Fruit fly (Drosophila melanogaster) whole organism, embryonic: ENCODE measurements around the gene RabGGTa.
A peak's percentile ranks its signal among the peaks of the same experiment; 100 is the strongest.

Experiments
- ATbp ChIP-seq: fragments of 200-800 bp; sonication (Bioruptor generic); optimal IDR thresholded peaks from 2 replicates; lab custom pipeline; 2017; ENCODE audit warnings: missing biosample characterization, mild to moderate bottlenecking, missing genetic modification characterization, missing genetic modification reagents
- B-H2 ChIP-seq: fragments of 200-800 bp; sonication (Bioruptor generic); optimal IDR thresholded peaks from 2 replicates; lab custom pipeline; 2018; ENCODE audit warnings: missing biosample characterization, mild to moderate bottlenecking, missing genetic modification characterization
- C15 ChIP-seq: fragments of 200-800 bp; sonication (Bioruptor generic); IDR thresholded peaks from 3 replicates; pipeline ENCODE4 v1.3.6; 2022; ENCODE audit warnings: missing biosample characterization, missing genetic modification characterization
- CG10209 ChIP-seq: fragments of 200-800 bp; sonication (Bioruptor generic); optimal IDR thresholded peaks from 3 replicates; lab custom pipeline; 2017; ENCODE audit warnings: missing biosample characterization, mild to moderate bottlenecking, missing genetic modification characterization, missing genetic modification reagents
- CG10543 ChIP-seq: fragments of 200-800 bp; sonication (Bioruptor generic); optimal IDR thresholded peaks from 3 replicates; lab custom pipeline; 2017; ENCODE audit warnings: missing biosample characterization, mild to moderate bottlenecking, missing genetic modification characterization, moderate library complexity
- CG11456 ChIP-seq: fragments of 200-800 bp; sonication (Bioruptor generic); IDR thresholded peaks from 3 replicates; pipeline ENCODE4 v1.3.6; 2022; ENCODE audit warnings: missing biosample characterization, missing genetic modification characterization
- CG12155 ChIP-seq: fragments of 200-800 bp; sonication (Bioruptor generic); optimal IDR thresholded peaks from 3 replicates; lab custom pipeline; 2016; ENCODE audit warnings: missing biosample characterization, missing genetic modification characterization
- CG1233 ChIP-seq: fragments of 200-800 bp; sonication (Bioruptor generic); optimal IDR thresholded peaks from 4 replicates; lab custom pipeline; 2018; ENCODE audit warnings: missing biosample characterization, mild to moderate bottlenecking, missing genetic modification characterization
- CG12391 ChIP-seq: fragments of 200-800 bp; sonication (Bioruptor generic); optimal IDR thresholded peaks from 3 replicates; lab custom pipeline; 2018; ENCODE audit warnings: missing biosample characterization, mild to moderate bottlenecking, missing genetic modification characterization, moderate library complexity
- CG13287 ChIP-seq: fragments of 200-800 bp; sonication (Bioruptor generic); IDR thresholded peaks from 2 replicates; pipeline ENCODE4 v1.3.6; 2022; ENCODE audit warnings: missing biosample characterization, missing genetic modification characterization; ENCODE audit not compliant: partially characterized antibody
- CG14710 ChIP-seq: fragments of 200-800 bp; sonication (Bioruptor generic); optimal IDR thresholded peaks from 3 replicates; lab custom pipeline; 2019; ENCODE audit warnings: missing biosample characterization, mild to moderate bottlenecking, missing genetic modification characterization, moderate library complexity
- CG18011 ChIP-seq: fragments of 200-800 bp; sonication (Bioruptor generic); optimal IDR thresholded peaks from 2 replicates; lab custom pipeline; 2017; ENCODE audit warnings: missing biosample characterization, missing genetic modification characterization, mild to moderate bottlenecking, moderate library complexity, missing genotype
- CG18599 ChIP-seq: fragments of 200-800 bp; sonication (Bioruptor generic); optimal IDR thresholded peaks from 3 replicates; lab custom pipeline; 2017; ENCODE audit warnings: missing biosample characterization, missing genetic modification characterization, mild to moderate bottlenecking, moderate library complexity, missing genetic modification reagents
- CG2116 ChIP-seq: fragments of 200-800 bp; sonication (Bioruptor generic); optimal IDR thresholded peaks from 3 replicates; lab custom pipeline; 2018; ENCODE audit warnings: missing biosample characterization, mild to moderate bottlenecking, missing genetic modification characterization
- CG2712 ChIP-seq: fragments of 200-800 bp; optimal IDR thresholded peaks from 3 replicates; lab custom pipeline; 2019; ENCODE audit warnings: missing biosample characterization, mild to moderate bottlenecking, missing genetic modification characterization, moderate library complexity
- CG2889 ChIP-seq: fragments of 200-800 bp; sonication (Bioruptor generic); IDR thresholded peaks from 3 replicates; pipeline ENCODE4 v1.3.6; 2022; ENCODE audit warnings: missing biosample characterization, missing genetic modification characterization
- CG31388 ChIP-seq: fragments of 200-800 bp; sonication (Bioruptor generic); optimal IDR thresholded peaks from 2 replicates; lab custom pipeline; 2016; ENCODE audit warnings: missing biosample characterization, missing genetic modification characterization
- CG31441 ChIP-seq: fragments of 200-800 bp; sonication (Bioruptor generic); IDR thresholded peaks from 2 replicates; pipeline ENCODE4 v1.3.6; 2022; ENCODE audit warnings: missing biosample characterization, missing genetic modification characterization
- CG34376 ChIP-seq: fragments of 200-800 bp; sonication (Bioruptor generic); optimal IDR thresholded peaks from 2 replicates; lab custom pipeline; 2018; ENCODE audit warnings: missing biosample characterization, mild to moderate bottlenecking, missing genetic modification characterization
- CG6254 ChIP-seq: fragments of 200-800 bp; sonication (Bioruptor generic); optimal IDR thresholded peaks from 3 replicates; lab custom pipeline; 2017; ENCODE audit warnings: mild to moderate bottlenecking, missing biosample characterization, missing genetic modification reagents, missing genetic modification characterization
- CG6854 ChIP-seq: fragments of 200-800 bp; sonication (Bioruptor generic); optimal IDR thresholded peaks from 3 replicates; lab custom pipeline; 2017; ENCODE audit warnings: missing biosample characterization, mild to moderate bottlenecking, missing genetic modification characterization
- CG7987 ChIP-seq: fragments of 200-800 bp; sonication (Bioruptor generic); optimal IDR thresholded peaks from 2 replicates; lab custom pipeline; 2018; ENCODE audit warnings: missing biosample characterization, mild to moderate bottlenecking, missing genetic modification characterization, moderate library complexity
- CG8388 ChIP-seq: fragments of 200-800 bp; sonication (Bioruptor generic); optimal IDR thresholded peaks from 2 replicates; lab custom pipeline; 2019; ENCODE audit warnings: missing biosample characterization, mild to moderate bottlenecking, missing genetic modification characterization, moderate library complexity
- CkIIα-i1 ChIP-seq: fragments of 200-800 bp; sonication (Bioruptor generic); IDR thresholded peaks from 2 replicates; pipeline ENCODE4 v1.3.6; 2022; ENCODE audit warnings: missing biosample characterization, missing genetic modification characterization
- Dad ChIP-seq: fragments of 200-800 bp; sonication (Bioruptor generic); optimal IDR thresholded peaks from 3 replicates; lab custom pipeline; 2016; ENCODE audit warnings: missing biosample characterization, missing genetic modification characterization
- Hey ChIP-seq: fragments of 200-800 bp; sonication (Bioruptor generic); optimal IDR thresholded peaks from 3 replicates; lab custom pipeline; 2018; ENCODE audit warnings: missing biosample characterization, mild to moderate bottlenecking, missing genetic modification characterization
- Hr51 ChIP-seq, 2 experiments: fragments of 200-800 bp; sonication (Bioruptor generic); optimal IDR thresholded peaks; 2 replicates in 1 of 2; 3 replicates in 1 of 2; lab custom pipeline; 2016 to 2018; ENCODE audit warnings: missing biosample characterization in 2 of 2, missing genetic modification characterization in 2 of 2, mild to moderate bottlenecking in 1 of 2, moderate library complexity in 1 of 2
- Max ChIP-seq: fragments of 200-800 bp; sonication (Bioruptor generic); optimal IDR thresholded peaks from 2 replicates; lab custom pipeline; 2016; ENCODE audit warnings: missing biosample characterization, mild to moderate bottlenecking, missing genetic modification characterization
- Optix ChIP-seq: fragments of 200-800 bp; sonication (Bioruptor generic); IDR thresholded peaks from 3 replicates; pipeline ENCODE4 v1.3.6; 2022; ENCODE audit warnings: missing biosample characterization, missing genetic modification characterization
- Taf1 ChIP-seq: fragments of 200-800 bp; sonication (Bioruptor generic); IDR thresholded peaks from 2 replicates; pipeline ENCODE4 v1.3.6; 2022; ENCODE audit warnings: missing biosample characterization, missing genetic modification characterization
- bigmax ChIP-seq: fragments of 200-800 bp; sonication (Bioruptor generic); optimal IDR thresholded peaks from 2 replicates; lab custom pipeline; 2018; ENCODE audit warnings: missing biosample characterization, mild to moderate bottlenecking, missing genetic modification characterization
- bsh ChIP-seq, 2 experiments: fragments of 200-800 bp; sonication (Bioruptor generic); optimal IDR thresholded peaks; 2 replicates each; lab custom pipeline; 2017 to 2018; ENCODE audit warnings: mild to moderate bottlenecking in 2 of 2, missing biosample characterization in 2 of 2, missing genetic modification characterization in 2 of 2, moderate library complexity in 1 of 2
- chif ChIP-seq, 2 experiments: fragments of 200-800 bp; sonication (Bioruptor generic); optimal IDR thresholded peaks; 3 replicates each; lab custom pipeline; 2016; ENCODE audit warnings: missing biosample characterization in 2 of 2, missing genetic modification characterization in 2 of 2
- emc ChIP-seq: fragments of 200-800 bp; sonication (Bioruptor generic); optimal IDR thresholded peaks from 2 replicates; lab custom pipeline; 2016; ENCODE audit warnings: missing biosample characterization, missing genetic modification characterization
- hbn ChIP-seq: fragments of 200-800 bp; sonication (Bioruptor generic); IDR thresholded peaks from 2 replicates; pipeline ENCODE4 v1.3.6; 2022; ENCODE audit warnings: missing biosample characterization, missing genetic modification characterization; ENCODE audit not compliant: partially characterized antibody
- hkb ChIP-seq, 2 experiments: fragments of 200-800 bp in 1 of 2; fragments of >200 bp in 1 of 2; sonication (Bioruptor generic) in 1 of 2; IDR thresholded peaks in 1 of 2; optimal IDR thresholded peaks in 1 of 2; 2 replicates each; pipeline versions ENCODE4 v1.3.6 to Lab custom; 2017 to 2022; ENCODE audit warnings: missing biosample characterization in 1 of 2, missing genetic modification characterization in 1 of 2
- hth ChIP-seq: fragments of >200 bp; optimal IDR thresholded peaks from 2 replicates; lab custom pipeline; 2017; ENCODE audit warnings: inconsistent platforms
- jing ChIP-seq: fragments of 200-800 bp; sonication (Bioruptor generic); optimal IDR thresholded peaks from 2 replicates; lab custom pipeline; 2018; ENCODE audit warnings: missing biosample characterization, mild to moderate bottlenecking, missing genetic modification characterization
- nerfin-1 ChIP-seq: fragments of 200-800 bp; sonication (Bioruptor generic); optimal IDR thresholded peaks from 3 replicates; lab custom pipeline; 2019; ENCODE audit warnings: missing biosample characterization, mild to moderate bottlenecking, missing genetic modification characterization, moderate library complexity
- nom ChIP-seq: fragments of 200-800 bp; sonication (Bioruptor generic); optimal IDR thresholded peaks from 2 replicates; lab custom pipeline; 2017; ENCODE audit warnings: missing biosample characterization, missing genetic modification characterization, mild to moderate bottlenecking, moderate library complexity, missing genetic modification reagents
- org-1 ChIP-seq: fragments of 200-800 bp; sonication (Bioruptor generic); optimal IDR thresholded peaks from 2 replicates; lab custom pipeline; 2017; ENCODE audit warnings: missing biosample characterization, missing genetic modification characterization
- phol ChIP-seq: fragments of 200-800 bp; sonication (Bioruptor generic); optimal IDR thresholded peaks from 3 replicates; lab custom pipeline; 2018; ENCODE audit warnings: missing biosample characterization, mild to moderate bottlenecking, missing genetic modification characterization, moderate library complexity
- prd ChIP-seq, 3 experiments: fragments of >200 bp in 2 of 3; fragments of 200-800 bp in 1 of 3; sonication (Bioruptor generic) in 1 of 3; optimal IDR thresholded peaks in 2 of 3; IDR thresholded peaks in 1 of 3; 2 replicates in 2 of 3; 3 replicates in 1 of 3; pipeline versions ENCODE4 v1.3.6 to Lab custom; 2017 to 2022; ENCODE audit warnings: missing biosample characterization in 1 of 3, missing genetic modification characterization in 1 of 3
- slp2 ChIP-seq: fragments of 200-800 bp; sonication (Bioruptor generic); optimal IDR thresholded peaks from 2 replicates; lab custom pipeline; 2016; ENCODE audit warnings: missing biosample characterization, missing genetic modification characterization
- sr ChIP-seq: fragments of 200-800 bp; sonication (Bioruptor generic); IDR thresholded peaks from 3 replicates; pipeline ENCODE4 v1.3.6; 2022; ENCODE audit warnings: missing biosample characterization, missing genetic modification characterization
- stwl ChIP-seq: fragments of 200-800 bp; sonication (Bioruptor generic); optimal IDR thresholded peaks from 3 replicates; lab custom pipeline; 2018; ENCODE audit warnings: missing biosample characterization, mild to moderate bottlenecking, missing genetic modification characterization, moderate library complexity
- twi ChIP-seq: fragments of 200-800 bp; optimal IDR thresholded peaks from 2 replicates; lab custom pipeline; 2019; ENCODE audit warnings: missing biosample characterization, mild to moderate bottlenecking, missing genetic modification characterization, moderate library complexity

The RabGGTa gene

DNA sequence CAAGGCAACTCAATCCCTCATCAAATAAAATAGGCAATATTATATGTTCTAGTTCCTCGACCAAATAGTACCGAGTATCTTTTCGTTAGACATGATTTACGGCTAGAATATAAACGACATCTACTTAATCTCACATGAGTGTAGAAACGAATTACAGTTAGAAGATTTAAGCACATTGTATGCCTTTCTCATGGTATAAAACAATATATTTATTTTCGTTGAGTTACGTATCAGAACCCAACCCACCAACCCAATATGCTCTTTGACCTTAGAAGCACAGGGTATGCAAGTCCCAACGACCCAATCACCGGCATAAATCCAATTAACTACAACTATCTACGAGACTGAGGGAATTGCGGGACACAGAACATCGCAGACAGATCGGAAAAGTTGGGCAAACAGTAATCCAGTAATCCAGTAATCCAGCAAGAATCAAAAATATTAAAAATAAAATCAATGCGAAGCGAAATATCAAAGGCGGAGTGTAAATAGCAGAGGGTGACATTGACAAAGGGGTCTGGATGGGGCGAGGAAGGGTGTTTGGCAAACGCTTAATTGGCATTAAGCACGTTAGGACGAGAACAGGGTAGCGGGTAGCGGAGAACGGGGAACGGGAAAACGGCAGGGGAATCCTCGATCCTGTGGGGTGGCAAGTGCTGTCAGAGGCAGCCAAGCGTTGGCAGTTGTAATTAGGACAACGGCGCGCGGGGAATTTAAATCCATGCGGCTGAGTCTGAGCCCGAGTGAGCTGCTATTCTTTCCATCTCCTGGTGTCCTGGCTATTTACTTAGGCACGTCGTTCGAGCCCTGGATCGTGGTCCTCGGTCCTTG lies 5.4 kb upstream of the RabGGTa start:
- TF ChIP-seq CG31441 (GFP tag; lab: Robert Waterston, UW) (peak; percentile 12; the same call in 1 of the 2 replicates), nerfin-1 (tag; lab: Kevin White, UChicago) (peak; percentile 62), CG2889 (GFP tag; lab: Robert Waterston, UW) (no peak), Hey (peak; percentile 86), CG6254 (GFP tag; lab: Kevin White, UChicago) (no peak), stwl (tag; lab: Kevin White, UChicago) (no peak), CG8388 (GFP tag; lab: Kevin White, UChicago) (no peak), Dad (GFP tag; lab: Kevin White, UChicago) (no peak), hbn (GFP tag; lab: Robert Waterston, UW) (no peak), CG12391 (tag; lab: Kevin White, UChicago) (peak; percentile 31), slp2 (GFP tag; lab: Kevin White, UChicago) (no peak), CG10209 (GFP tag; lab: Kevin White, UChicago) (no peak), prd (optimal IDR thresholded peaks at IDR 0.05; lab: Kevin White, UChicago) (no peak), prd (GFP tag; IDR thresholded peaks at IDR 0.05; lab: Robert Waterston, UW) (no peak), CG1233 (no peak), CG34376 (no peak), CG2116 (GFP tag; lab: Kevin White, UChicago) (no peak), emc (no peak), CG11456 (GFP tag; lab: Robert Waterston, UW) (no peak), CG14710 (tag; lab: Kevin White, UChicago) (peak; percentile 20), CG18599 (GFP tag; lab: Kevin White, UChicago) (peak; percentile 31), chif (GFP tag; optimal IDR thresholded peaks at IDR 0.05; lab: Kevin White, UChicago) (no peak), hth (lab: Kevin White, UChicago) (no peak), CG18011 (no peak), C15 (GFP tag; lab: Robert Waterston, UW) (no peak), sr (GFP tag; lab: Robert Waterston, UW) (no peak), Taf1 (GFP tag; lab: Robert Waterston, UW) (no peak), bsh (GFP tag; optimal IDR thresholded peaks at IDR 0.05; lab: Kevin White, UChicago) (peak in 1 of 2 experiments; percentile 35), CG2712 (tag; lab: Kevin White, UChicago) (peak; percentile 32), Max (no peak), CG6854 (GFP tag; lab: Kevin White, UChicago) (no peak), Optix (GFP tag; lab: Robert Waterston, UW) (no peak), CG13287 (GFP tag; lab: Robert Waterston, UW) (no peak), jing (GFP tag; lab: Kevin White, UChicago) (no peak), twi (tag; lab: Kevin White, UChicago) (no peak), CG7987 (GFP tag; lab: Kevin White, UChicago) (no peak), phol (tag; lab: Kevin White, UChicago) (peak; percentile 8), CG10543 (peak; percentile 42), CG31388 (no peak), nom (GFP tag; lab: Kevin White, UChicago) (no peak), CkIIα-i1 (no peak), hkb (optimal IDR thresholded peaks at IDR 0.05; lab: Kevin White, UChicago) (no peak), hkb (GFP tag; IDR thresholded peaks at IDR 0.05; lab: Robert Waterston, UW) (no peak), ATbp (GFP tag; lab: Kevin White, UChicago) (no peak), org-1 (GFP tag; lab: Kevin White, UChicago) (no peak), B-H2 (GFP tag; lab: Kevin White, UChicago) (no peak), Hr51 (GFP tag; optimal IDR thresholded peaks at IDR 0.05; lab: Kevin White, UChicago) (peak in 1 of 2 experiments; percentile 36), CG12155 (GFP tag; lab: Kevin White, UChicago) (no peak), bigmax (GFP tag; lab: Kevin White, UChicago) (no peak)
